Worm (Caenorhabditis elegans) whole organism, late embryonic: ENCODE results near the gene H04D03.4.

ENCODE experiments used
- K02D7.2 ChIP-seq: sonication (generic microtip); optimal IDR thresholded peaks from 2 replicates; lab custom pipeline; 2017; ENCODE audit warnings: mild to moderate bottlenecking, missing genetic modification characterization, missing compliant biosample characterization
- ama-1 ChIP-seq: fragments of 150-350 bp; optimal IDR thresholded peaks from 2 replicates; lab custom pipeline; 2014
- ceh-24 ChIP-seq: sonication (generic microtip); optimal IDR thresholded peaks from 2 replicates; lab custom pipeline; 2016; ENCODE audit warnings: mild to moderate bottlenecking, missing genetic modification characterization, missing compliant biosample characterization
- dmd-4 ChIP-seq: sonication (generic microtip); optimal IDR thresholded peaks from 2 replicates; lab custom pipeline; 2016; ENCODE audit warnings: borderline replicate concordance, missing genetic modification characterization, missing compliant biosample characterization
- elt-2 ChIP-seq: sonication (generic microtip); optimal IDR thresholded peaks from 2 replicates; lab custom pipeline; 2016; ENCODE audit warnings: missing genetic modification reagents, missing genetic modification characterization, missing compliant biosample characterization
- elt-4 ChIP-seq: sonication (generic microtip); optimal IDR thresholded peaks from 2 replicates; lab custom pipeline; 2016; ENCODE audit warnings: missing genetic modification characterization, missing compliant biosample characterization
- hlh-15 ChIP-seq: sonication (generic microtip); optimal IDR thresholded peaks from 2 replicates; lab custom pipeline; 2016; ENCODE audit warnings: missing genetic modification characterization, missing compliant biosample characterization
- hlh-8 ChIP-seq: sonication (generic microtip); optimal IDR thresholded peaks from 2 replicates; lab custom pipeline; 2016; ENCODE audit warnings: missing genotype, missing genetic modification characterization, missing compliant biosample characterization
- nfya-1 ChIP-seq: sonication (generic microtip); optimal IDR thresholded peaks from 2 replicates; lab custom pipeline; 2017; ENCODE audit warnings: missing genetic modification characterization, mild to moderate bottlenecking, missing compliant biosample characterization, antibody characterized with exemption, moderate library complexity
- nhr-11 ChIP-seq: fragments of 150-350 bp; optimal IDR thresholded peaks from 2 replicates; lab custom pipeline; 2014; ENCODE audit warnings: missing biosample characterization, missing genetic modification characterization
- pag-3 ChIP-seq: sonication (generic microtip); optimal IDR thresholded peaks from 2 replicates; lab custom pipeline; 2016; ENCODE audit warnings: missing compliant biosample characterization, missing genetic modification characterization, borderline replicate concordance
- sdc-2 ChIP-seq: sonication (generic microtip); optimal IDR thresholded peaks from 2 replicates; lab custom pipeline; 2016; ENCODE audit warnings: missing genotype, missing genetic modification characterization, missing compliant biosample characterization
- tbx-2 ChIP-seq: sonication (generic microtip); optimal IDR thresholded peaks from 2 replicates; lab custom pipeline; 2016; ENCODE audit warnings: missing genetic modification characterization, missing compliant biosample characterization
- unc-55 ChIP-seq: sonication (generic microtip); optimal IDR thresholded peaks from 2 replicates; lab custom pipeline; 2017; ENCODE audit warnings: missing biosample characterization, missing genetic modification reagents, missing genetic modification characterization

- TF ChIP-seq tbx-2 (tag; lab: Kevin White, UChicago) = no peak
- no peak for TF ChIP-seq nhr-11
- TF ChIP-seq hlh-8 = no peak
- no peak for TF ChIP-seq ama-1
- TF ChIP-seq nfya-1 (tag; lab: Kevin White, UChicago) = no peak
- no peak for TF ChIP-seq ceh-24 (tag; lab: Kevin White, UChicago)
- TF ChIP-seq unc-55 (GFP tag; lab: Kevin White, UChicago) = no peak
- TF ChIP-seq hlh-15 (tag; lab: Kevin White, UChicago) = no peak
- no peak for TF ChIP-seq elt-4 (tag; lab: Kevin White, UChicago)
- TF ChIP-seq K02D7.2 = no peak
- no peak for TF ChIP-seq dmd-4 (tag; lab: Kevin White, UChicago)
- no peak for TF ChIP-seq pag-3 (tag; lab: Kevin White, UChicago)
- TF ChIP-seq elt-2 (tag; lab: Kevin White, UChicago) = no peak
- TF ChIP-seq sdc-2 (tag; lab: Kevin White, UChicago) = no peak
Observed at ce11 chrIII:10446730-10447129, 4.2 kb downstream of the H04D03.4 start, which contains the start of gene H04D03.7.
